Fruit fly (Drosophila melanogaster) whole organism, embryonic: ENCODE results near the gene chic.

Experiments
- Bdp1 ChIP-seq: fragments of 200-800 bp; sonication (Bioruptor generic); optimal IDR thresholded peaks from 3 replicates; lab custom pipeline; 2016; ENCODE audit warnings: missing biosample characterization, missing genetic modification characterization
- CG10209 ChIP-seq: fragments of 200-800 bp; sonication (Bioruptor generic); optimal IDR thresholded peaks from 3 replicates; lab custom pipeline; 2017; ENCODE audit warnings: missing biosample characterization, mild to moderate bottlenecking, missing genetic modification characterization, missing genetic modification reagents
- CG11695 ChIP-seq: fragments of 200-800 bp; sonication (Bioruptor generic); IDR thresholded peaks from 3 replicates; pipeline ENCODE4 v1.3.6; 2022; ENCODE audit warnings: missing biosample characterization, missing genetic modification characterization
- CG12104 ChIP-seq: fragments of 200-800 bp; sonication (Bioruptor generic); optimal IDR thresholded peaks from 3 replicates; lab custom pipeline; 2016; ENCODE audit warnings: missing biosample characterization, missing genetic modification characterization
- CG13287 ChIP-seq: fragments of 200-800 bp; sonication (Bioruptor generic); IDR thresholded peaks from 2 replicates; pipeline ENCODE4 v1.3.6; 2022; ENCODE audit warnings: missing biosample characterization, missing genetic modification characterization; ENCODE audit not compliant: partially characterized antibody
- CG14441 ChIP-seq: fragments of 200-800 bp; sonication (Bioruptor generic); IDR thresholded peaks from 2 replicates; pipeline ENCODE4 v1.3.6; 2022; ENCODE audit warnings: missing biosample characterization, missing genetic modification characterization
- CG1529 ChIP-seq: fragments of 200-800 bp; sonication (Bioruptor generic); optimal IDR thresholded peaks from 3 replicates; lab custom pipeline; 2018; ENCODE audit warnings: missing biosample characterization, missing genetic modification characterization
- CG16779 ChIP-seq: fragments of 200-800 bp; sonication (Bioruptor generic); IDR thresholded peaks from 2 replicates; pipeline ENCODE4 v1.3.6; 2022; ENCODE audit warnings: missing biosample characterization, missing genetic modification characterization
- CG18599 ChIP-seq: fragments of 200-800 bp; sonication (Bioruptor generic); optimal IDR thresholded peaks from 3 replicates; lab custom pipeline; 2017; ENCODE audit warnings: missing biosample characterization, missing genetic modification characterization, mild to moderate bottlenecking, moderate library complexity, missing genetic modification reagents
- CG18764 ChIP-seq: fragments of 200-800 bp; sonication (Bioruptor generic); optimal IDR thresholded peaks from 3 replicates; lab custom pipeline; 2016; ENCODE audit warnings: missing biosample characterization, missing genetic modification characterization
- CG31388 ChIP-seq: fragments of 200-800 bp; sonication (Bioruptor generic); optimal IDR thresholded peaks from 2 replicates; lab custom pipeline; 2016; ENCODE audit warnings: missing biosample characterization, missing genetic modification characterization
- CG3163 ChIP-seq: fragments of 200-800 bp; sonication (Bioruptor generic); optimal IDR thresholded peaks from 3 replicates; lab custom pipeline; 2016; ENCODE audit warnings: missing biosample characterization, missing genetic modification characterization
- CG33213 ChIP-seq: fragments of 200-800 bp; sonication (Bioruptor generic); optimal IDR thresholded peaks from 3 replicates; lab custom pipeline; 2016; ENCODE audit warnings: missing biosample characterization, missing genetic modification characterization
- CG4424 ChIP-seq: fragments of 200-800 bp; sonication (Bioruptor generic); optimal IDR thresholded peaks from 3 replicates; lab custom pipeline; 2016; ENCODE audit warnings: missing biosample characterization, missing genetic modification characterization
- CG4854 ChIP-seq: fragments of 200-800 bp; sonication (Bioruptor generic); optimal IDR thresholded peaks from 2 replicates; lab custom pipeline; 2016; ENCODE audit warnings: missing biosample characterization, missing genetic modification characterization, inconsistent platforms
- CG5245 ChIP-seq: fragments of 200-800 bp; sonication (Bioruptor generic); optimal IDR thresholded peaks from 3 replicates; lab custom pipeline; 2016; ENCODE audit warnings: missing biosample characterization, missing genetic modification characterization
- CG6765 ChIP-seq: fragments of 200-800 bp; sonication (Bioruptor generic); optimal IDR thresholded peaks from 3 replicates; lab custom pipeline; 2017; ENCODE audit warnings: missing biosample characterization, mild to moderate bottlenecking, missing genetic modification characterization
- Chrac-16 ChIP-seq: fragments of 200-800 bp; sonication (Bioruptor generic); optimal IDR thresholded peaks from 3 replicates; lab custom pipeline; 2016; ENCODE audit warnings: missing biosample characterization, missing genetic modification characterization
- CkIIα-i1 ChIP-seq: fragments of 200-800 bp; sonication (Bioruptor generic); IDR thresholded peaks from 2 replicates; pipeline ENCODE4 v1.3.6; 2022; ENCODE audit warnings: missing biosample characterization, missing genetic modification characterization
- CoRest ChIP-seq: fragments of 200-800 bp; sonication (Bioruptor generic); optimal IDR thresholded peaks from 3 replicates; lab custom pipeline; 2018; ENCODE audit warnings: missing biosample characterization, mild to moderate bottlenecking, missing genetic modification characterization, moderate library complexity
- E2f2 ChIP-seq: fragments of 200-800 bp; sonication (Bioruptor generic); IDR thresholded peaks from 2 replicates; pipeline ENCODE4 v1.3.6; 2022; ENCODE audit warnings: missing biosample characterization, missing genetic modification characterization
- Hmr ChIP-seq: fragments of 200-800 bp; sonication (Bioruptor generic); optimal IDR thresholded peaks from 3 replicates; lab custom pipeline; 2017; ENCODE audit warnings: mild to moderate bottlenecking, missing biosample characterization, missing genetic modification reagents, missing genetic modification characterization
- Hsf ChIP-seq: fragments of 200-800 bp; sonication (Bioruptor generic); optimal IDR thresholded peaks from 3 replicates; lab custom pipeline; 2016; ENCODE audit warnings: missing biosample characterization, missing genetic modification characterization
- NfI ChIP-seq: fragments of 200-800 bp; sonication (Bioruptor generic); optimal IDR thresholded peaks from 3 replicates; lab custom pipeline; 2018; ENCODE audit warnings: missing biosample characterization, mild to moderate bottlenecking, missing genetic modification characterization, moderate library complexity
- Six4 ChIP-seq: fragments of 200-800 bp; sonication (Bioruptor generic); optimal IDR thresholded peaks from 2 replicates; lab custom pipeline; 2016; ENCODE audit warnings: missing biosample characterization, missing genetic modification characterization
- Sox102F ChIP-seq: fragments of 200-800 bp; sonication (Bioruptor generic); optimal IDR thresholded peaks from 2 replicates; lab custom pipeline; 2018; ENCODE audit warnings: missing biosample characterization, mild to moderate bottlenecking, missing genetic modification characterization, moderate library complexity
- Sry-δ ChIP-seq: fragments of 200-800 bp; sonication (Bioruptor generic); optimal IDR thresholded peaks from 2 replicates; lab custom pipeline; 2016; ENCODE audit warnings: missing biosample characterization, missing genetic modification characterization
- ara ChIP-seq: fragments of 200-800 bp; sonication (Bioruptor generic); IDR thresholded peaks from 2 replicates; pipeline ENCODE4 v1.3.6; 2022; ENCODE audit warnings: missing biosample characterization, missing genetic modification characterization
- ase ChIP-seq: fragments of 200-800 bp; sonication (Bioruptor generic); IDR thresholded peaks from 3 replicates; pipeline ENCODE4 v1.3.6; 2022; ENCODE audit warnings: missing biosample characterization, missing genetic modification characterization
- bigmax ChIP-seq: fragments of 200-800 bp; sonication (Bioruptor generic); optimal IDR thresholded peaks from 2 replicates; lab custom pipeline; 2018; ENCODE audit warnings: missing biosample characterization, mild to moderate bottlenecking, missing genetic modification characterization
- ci ChIP-seq: fragments of 200-800 bp; sonication (Bioruptor generic); IDR thresholded peaks from 3 replicates; pipeline ENCODE4 v1.3.6; 2022; ENCODE audit warnings: missing biosample characterization, missing genetic modification characterization
- dmrt99B ChIP-seq: fragments of 200-800 bp; sonication (Bioruptor generic); optimal IDR thresholded peaks from 2 replicates; lab custom pipeline; 2018; ENCODE audit warnings: missing biosample characterization, mild to moderate bottlenecking, missing genetic modification characterization, moderate library complexity
- fd102C ChIP-seq: fragments of 200-800 bp; sonication (Bioruptor generic); optimal IDR thresholded peaks from 2 replicates; lab custom pipeline; 2018; ENCODE audit warnings: missing biosample characterization, mild to moderate bottlenecking, missing genetic modification characterization, moderate library complexity
- fru ChIP-seq: fragments of >200 bp; optimal IDR thresholded peaks from 2 replicates; lab custom pipeline; 2017
- gcm2 ChIP-seq: fragments of 200-800 bp; sonication (Bioruptor generic); optimal IDR thresholded peaks from 2 replicates; lab custom pipeline; 2016; ENCODE audit warnings: missing biosample characterization, missing genetic modification characterization
- mam ChIP-seq: fragments of 200-800 bp; sonication (Bioruptor generic); optimal IDR thresholded peaks from 3 replicates; lab custom pipeline; 2016; ENCODE audit warnings: missing biosample characterization, missing genetic modification characterization
- p53 ChIP-seq: fragments of 200-800 bp; sonication (Bioruptor generic); optimal IDR thresholded peaks from 2 replicates; lab custom pipeline; 2016; ENCODE audit warnings: missing biosample characterization, missing genetic modification characterization
- pita ChIP-seq: fragments of 200-800 bp; sonication (Bioruptor generic); optimal IDR thresholded peaks from 2 replicates; lab custom pipeline; 2017; ENCODE audit warnings: missing biosample characterization, mild to moderate bottlenecking, missing genetic modification characterization
- pzg ChIP-seq: fragments of 200-800 bp; sonication (Bioruptor generic); optimal IDR thresholded peaks from 3 replicates; lab custom pipeline; 2018; ENCODE audit warnings: missing biosample characterization, mild to moderate bottlenecking, missing genetic modification characterization, moderate library complexity
- sc ChIP-seq, 3 experiments: fragments of >200 bp in 2 of 3; fragments of 200-800 bp in 1 of 3; sonication (Bioruptor generic) in 1 of 3; optimal IDR thresholded peaks; 2 replicates in 2 of 3; 3 replicates in 1 of 3; lab custom pipeline; 2017; ENCODE audit warnings: mild to moderate bottlenecking in 1 of 3, missing biosample characterization in 1 of 3, missing genetic modification characterization in 1 of 3, missing genetic modification reagents in 1 of 3
- slou ChIP-seq: fragments of 200-800 bp; sonication (Bioruptor generic); optimal IDR thresholded peaks from 3 replicates; lab custom pipeline; 2016; ENCODE audit warnings: missing biosample characterization, missing genetic modification characterization
- stwl ChIP-seq: fragments of 200-800 bp; sonication (Bioruptor generic); optimal IDR thresholded peaks from 3 replicates; lab custom pipeline; 2018; ENCODE audit warnings: missing biosample characterization, mild to moderate bottlenecking, missing genetic modification characterization, moderate library complexity
- tin ChIP-seq: fragments of 200-800 bp; sonication (Bioruptor generic); optimal IDR thresholded peaks from 3 replicates; lab custom pipeline; 2016; ENCODE audit warnings: missing biosample characterization, missing genetic modification characterization
- tio ChIP-seq: fragments of 200-800 bp; sonication (Bioruptor generic); optimal IDR thresholded peaks from 2 replicates; lab custom pipeline; 2017; ENCODE audit warnings: missing biosample characterization, missing genetic modification characterization, inconsistent platforms
- trh ChIP-seq: fragments of 200-800 bp; sonication (Bioruptor generic); optimal IDR thresholded peaks from 2 replicates; lab custom pipeline; 2016; ENCODE audit warnings: missing biosample characterization, missing genetic modification characterization
- ttk ChIP-seq: fragments of 200-800 bp; sonication (Bioruptor generic); IDR thresholded peaks from 2 replicates; pipeline ENCODE4 v2.1.2; 2022; ENCODE audit warnings: missing biosample characterization, missing genetic modification characterization
- unc-4 ChIP-seq: fragments of 200-800 bp; sonication (Bioruptor generic); IDR thresholded peaks from 2 replicates; pipeline ENCODE4 v1.3.6; 2022; ENCODE audit warnings: missing biosample characterization, missing genetic modification characterization; ENCODE audit not compliant: partially characterized antibody
- usp ChIP-seq: fragments of >200 bp; optimal IDR thresholded peaks from 2 replicates; lab custom pipeline; 2017; ENCODE audit warnings: missing biosample characterization, missing genetic modification characterization
- z ChIP-seq: fragments of 200-800 bp; sonication (Bioruptor generic); IDR thresholded peaks from 3 replicates; pipeline ENCODE4 v1.3.6; 2022; ENCODE audit warnings: missing biosample characterization, missing genetic modification characterization
- zfh2 ChIP-seq: fragments of 200-800 bp; sonication (Bioruptor generic); optimal IDR thresholded peaks from 2 replicates; lab custom pipeline; 2016; ENCODE audit warnings: missing biosample characterization, missing genetic modification characterization

Gene chic

dm6 chr2L:5948775-5949526 is 31.9 kb downstream of the chic start, which contains the start of gene CG9044 (continued):
- no peak for TF ChIP-seq CG1529 (GFP tag; lab: Kevin White, UChicago)
- no peak for TF ChIP-seq ttk (GFP tag; lab: Robert Waterston, UW)
- TF ChIP-seq CG13287 (GFP tag; lab: Robert Waterston, UW) = peak; percentile 91
- TF ChIP-seq Hmr (GFP tag; lab: Kevin White, UChicago) = peak; percentile 33
- TF ChIP-seq CG18599 (GFP tag; lab: Kevin White, UChicago) = no peak
- no peak for TF ChIP-seq sc (optimal IDR thresholded peaks at IDR 0.05; lab: Kevin White, UChicago)
- peak; percentile 1 for TF ChIP-seq sc (GFP tag; optimal IDR thresholded peaks at IDR 0.05; lab: Kevin White, UChicago)
- no peak for TF ChIP-seq bigmax
- peak; percentile 16 for TF ChIP-seq CG4854 (GFP tag; lab: Kevin White, UChicago)
- TF ChIP-seq E2f2 (GFP tag; lab: Robert Waterston, UW) = peak; percentile 76
- TF ChIP-seq tio (GFP tag; lab: Kevin White, UChicago) = peak; percentile 62
- no peak for TF ChIP-seq fru (lab: Kevin White, UChicago)
- TF ChIP-seq gcm2 (GFP tag; lab: Kevin White, UChicago) = no peak
- peak; percentile 19 for TF ChIP-seq CG12104 (GFP tag; lab: Kevin White, UChicago)
- TF ChIP-seq trh (GFP tag; lab: Kevin White, UChicago) = peak; percentile 52
- no peak for TF ChIP-seq ara (GFP tag; lab: Robert Waterston, UW)
- no peak for TF ChIP-seq ase (GFP tag; lab: Robert Waterston, UW)
- peak; percentile 61 for TF ChIP-seq Chrac-16 (GFP tag; lab: Kevin White, UChicago)
- no peak for TF ChIP-seq CG31388
- TF ChIP-seq mam (GFP tag; lab: Kevin White, UChicago) = peak; percentile 76
- peak; percentile 21 for TF ChIP-seq slou (GFP tag; lab: Kevin White, UChicago)
- no peak for TF ChIP-seq pita (GFP tag; lab: Kevin White, UChicago)
- TF ChIP-seq CG4424 (GFP tag; lab: Kevin White, UChicago) = peak; percentile 59
- TF ChIP-seq Six4 (GFP tag; lab: Kevin White, UChicago) = peak; percentile 7
- TF ChIP-seq CG5245 (GFP tag; lab: Kevin White, UChicago) = no peak
- TF ChIP-seq pzg (GFP tag; lab: Kevin White, UChicago) = peak; percentile 69
- peak; percentile 85 for TF ChIP-seq unc-4 (GFP tag; lab: Robert Waterston, UW)
- TF ChIP-seq Sry-δ = peak; percentile 96
- TF ChIP-seq CoRest = no peak
- peak; percentile 36 for TF ChIP-seq tin (GFP tag; lab: Kevin White, UChicago)
- 0 out of 3 replicates have a peak, but pooled peaks have one; percentile 48 for TF ChIP-seq ci (GFP tag; lab: Robert Waterston, UW)
- TF ChIP-seq CG3163 (GFP tag; lab: Kevin White, UChicago) = peak; percentile 12
- TF ChIP-seq NfI (GFP tag; lab: Kevin White, UChicago) = peak; percentile 53
- no peak for TF ChIP-seq Sox102F (GFP tag; lab: Kevin White, UChicago)
- 0 out of 2 replicates have a peak, but pooled peaks have one; percentile 24 for TF ChIP-seq CG14441 (GFP tag; lab: Robert Waterston, UW)
- TF ChIP-seq dmrt99B (tag; lab: Kevin White, UChicago) = no peak
- no peak for TF ChIP-seq z (GFP tag; lab: Robert Waterston, UW)
- peak; percentile 7 for TF ChIP-seq CG33213
- TF ChIP-seq zfh2 = peak; percentile 83
- TF ChIP-seq Bdp1 (GFP tag; lab: Kevin White, UChicago) = peak; percentile 21
- no peak for TF ChIP-seq usp
- no peak for TF ChIP-seq p53 (GFP tag; lab: Kevin White, UChicago)
- no peak for TF ChIP-seq fd102C (GFP tag; lab: Kevin White, UChicago)
- peak; percentile 3 for TF ChIP-seq CG10209 (GFP tag; lab: Kevin White, UChicago)
- no peak for TF ChIP-seq CkIIα-i1 (GFP tag; lab: Robert Waterston, UW)
- no peak for TF ChIP-seq CG6765 (GFP tag; lab: Kevin White, UChicago)
- peak; percentile 20 for TF ChIP-seq stwl (tag; lab: Kevin White, UChicago)
- peak; percentile 31 for TF ChIP-seq CG18764 (GFP tag; lab: Kevin White, UChicago)
- peak; percentile 69 for TF ChIP-seq Hsf
- no peak for TF ChIP-seq CG11695 (GFP tag; lab: Robert Waterston, UW)
- TF ChIP-seq CG16779 (GFP tag; lab: Robert Waterston, UW) = no peak
